Worm (Caenorhabditis elegans) whole organism, L2 larva: Measurements from ENCODE around the gene prx-1.
A peak's percentile ranks its signal among the peaks of the same experiment; 100 is the strongest.

ENCODE experiments used
- C34F6.9 ChIP-seq: fragments of 150-350 bp; optimal IDR thresholded peaks from 2 replicates; lab custom pipeline; 2014; ENCODE audit warnings: missing biosample characterization, missing genetic modification characterization
- F13H6.1 ChIP-seq: sonication (generic microtip); optimal IDR thresholded peaks from 2 replicates; lab custom pipeline; 2016; ENCODE audit warnings: missing genetic modification characterization, missing compliant biosample characterization
- ZK546.5 ChIP-seq: sonication (generic microtip); optimal IDR thresholded peaks from 2 replicates; lab custom pipeline; 2017; ENCODE audit warnings: missing biosample characterization, missing genetic modification characterization
- alr-1 ChIP-seq: fragments of 150-350 bp; optimal IDR thresholded peaks from 2 replicates; lab custom pipeline; 2014; ENCODE audit warnings: missing biosample characterization, missing genetic modification characterization
- aly-2 ChIP-seq: fragments of 150-350 bp; optimal IDR thresholded peaks from 2 replicates; lab custom pipeline; 2014; ENCODE audit warnings: missing biosample characterization, missing genetic modification characterization
- blmp-1 ChIP-seq: sonication (generic microtip); optimal IDR thresholded peaks from 2 replicates; lab custom pipeline; 2017; ENCODE audit warnings: missing genetic modification characterization, mild to moderate bottlenecking, missing compliant biosample characterization, antibody characterized with exemption, moderate library complexity; ENCODE audit not compliant: insufficient read depth
- ceh-82 ChIP-seq: fragments of 150-350 bp; optimal IDR thresholded peaks from 2 replicates; lab custom pipeline; 2014; ENCODE audit warnings: missing biosample characterization, missing genetic modification characterization
- crh-2 ChIP-seq: sonication (generic microtip); optimal IDR thresholded peaks from 2 replicates; lab custom pipeline; 2017; ENCODE audit warnings: missing biosample characterization, missing genetic modification characterization
- egl-27 ChIP-seq: sonication (generic microtip); optimal IDR thresholded peaks from 3 replicates; lab custom pipeline; 2017; ENCODE audit warnings: missing biosample characterization, missing genetic modification reagents, missing genetic modification characterization
- elt-1 ChIP-seq: fragments of 150-350 bp; optimal IDR thresholded peaks from 2 replicates; lab custom pipeline; 2014; ENCODE audit warnings: missing biosample characterization, missing genetic modification characterization
- elt-3 ChIP-seq: sonication (generic microtip); optimal IDR thresholded peaks from 2 replicates; lab custom pipeline; 2017; ENCODE audit warnings: missing biosample characterization, missing genetic modification characterization
- fos-1 ChIP-seq: fragments of 150-350 bp; optimal IDR thresholded peaks from 2 replicates; lab custom pipeline; 2014; ENCODE audit warnings: missing biosample characterization, missing genetic modification characterization
- gmeb-1 ChIP-seq: fragments of 150-350 bp; optimal IDR thresholded peaks from 2 replicates; lab custom pipeline; 2014; ENCODE audit warnings: missing biosample characterization, missing genetic modification characterization
- lin-39 ChIP-seq: fragments of 150-350 bp; optimal IDR thresholded peaks from 2 replicates; lab custom pipeline; 2014; ENCODE audit warnings: missing biosample characterization, missing genetic modification reagents, missing genetic modification characterization
- lsy-2 ChIP-seq, 2 experiments: fragments of 150-350 bp in 1 of 2; sonication (generic microtip) in 1 of 2; optimal IDR thresholded peaks; 2 replicates each; lab custom pipeline; 2014 to 2017; ENCODE audit warnings: missing biosample characterization in 2 of 2, missing genetic modification characterization in 2 of 2
- mbf-1 ChIP-seq: sonication (generic microtip); optimal IDR thresholded peaks from 2 replicates; lab custom pipeline; 2017; ENCODE audit warnings: missing biosample characterization, missing genetic modification characterization
- nhr-10 ChIP-seq: sonication (generic microtip); optimal IDR thresholded peaks from 2 replicates; lab custom pipeline; 2017; ENCODE audit warnings: missing biosample characterization, missing genetic modification characterization
- nhr-11 ChIP-seq: fragments of 150-350 bp; optimal IDR thresholded peaks from 2 replicates; lab custom pipeline; 2014; ENCODE audit warnings: missing biosample characterization, missing genetic modification characterization
- nhr-129 ChIP-seq: fragments of 150-350 bp; optimal IDR thresholded peaks from 2 replicates; lab custom pipeline; 2014; ENCODE audit warnings: missing biosample characterization, missing genetic modification characterization
- nhr-237 ChIP-seq: fragments of 150-350 bp; optimal IDR thresholded peaks from 2 replicates; lab custom pipeline; 2014; ENCODE audit warnings: missing biosample characterization, missing genetic modification characterization
- nhr-25 ChIP-seq: fragments of 150-350 bp; sonication (generic microtip); optimal IDR thresholded peaks from 3 replicates; lab custom pipeline; 2014; ENCODE audit warnings: missing biosample characterization, missing genetic modification characterization
- nhr-6 ChIP-seq: fragments of 150-350 bp; optimal IDR thresholded peaks from 2 replicates; lab custom pipeline; 2014; ENCODE audit warnings: missing biosample characterization, missing genetic modification characterization
- nhr-77 ChIP-seq: fragments of 150-350 bp; optimal IDR thresholded peaks from 2 replicates; lab custom pipeline; 2014; ENCODE audit warnings: missing biosample characterization, missing genetic modification characterization
- sem-4 ChIP-seq: fragments of 150-350 bp; optimal IDR thresholded peaks from 2 replicates; lab custom pipeline; 2014; ENCODE audit warnings: missing biosample characterization, missing genetic modification reagents, missing genetic modification characterization
- sma-3 ChIP-seq: sonication (generic microtip); optimal IDR thresholded peaks from 2 replicates; lab custom pipeline; 2016; ENCODE audit warnings: missing genetic modification reagents, missing genetic modification characterization, missing compliant biosample characterization
- sma-9 ChIP-seq, 2 experiments: fragments of 150-350 bp in 1 of 2; sonication (generic microtip) in 1 of 2; optimal IDR thresholded peaks; 2 replicates each; lab custom pipeline; 2014 to 2016; ENCODE audit warnings: missing genetic modification characterization in 2 of 2, mild to moderate bottlenecking in 1 of 2, missing biosample characterization in 1 of 2, missing compliant biosample characterization in 1 of 2, missing genetic modification reagents in 1 of 2, moderate library complexity in 1 of 2
- unc-39 ChIP-seq: fragments of 150-350 bp; optimal IDR thresholded peaks from 2 replicates; lab custom pipeline; 2014; ENCODE audit warnings: missing biosample characterization, missing genetic modification characterization
- unc-55 ChIP-seq: fragments of 150-350 bp; sonication (generic microtip); optimal IDR thresholded peaks from 3 replicates; lab custom pipeline; 2014; ENCODE audit warnings: missing biosample characterization, missing genetic modification reagents, missing genetic modification characterization
- unc-62 ChIP-seq: fragments of 150-350 bp; optimal IDR thresholded peaks from 2 replicates; lab custom pipeline; 2014; ENCODE audit warnings: missing biosample characterization, missing genetic modification reagents, missing genetic modification characterization
- zag-1 ChIP-seq: fragments of 150-350 bp; optimal IDR thresholded peaks from 2 replicates; lab custom pipeline; 2014; ENCODE audit warnings: missing biosample characterization, missing genetic modification characterization
- ztf-4 ChIP-seq: fragments of 150-350 bp; optimal IDR thresholded peaks from 2 replicates; lab custom pipeline; 2014; ENCODE audit warnings: missing biosample characterization, missing genetic modification characterization

The prx-1 gene

ce11 chrX:14313627-14314026 is at the start of gene prx-1:
prx-1 (plus strand) TSS chrX:14313927.
- TF ChIP-seq lsy-2 (tag; optimal IDR thresholded peaks at IDR 0.05; lab: Kevin White, UChicago): no peak
- peak; percentile 32 for TF ChIP-seq fos-1 (tag; lab: Kevin White, UChicago)
- no peak for TF ChIP-seq ceh-82 (tag; lab: Kevin White, UChicago)
- TF ChIP-seq blmp-1 (tag; lab: Kevin White, UChicago): no peak
- TF ChIP-seq nhr-77 (tag; lab: Kevin White, UChicago): no peak
- no peak for TF ChIP-seq ZK546.5 (tag; lab: Kevin White, UChicago)
- TF ChIP-seq sma-3: no peak
- peak; percentile 4 for TF ChIP-seq crh-2 (tag; lab: Kevin White, UChicago)
- no peak for TF ChIP-seq egl-27 (tag; lab: Kevin White, UChicago)
- TF ChIP-seq zag-1 (tag; lab: Kevin White, UChicago): no peak

DNA sequence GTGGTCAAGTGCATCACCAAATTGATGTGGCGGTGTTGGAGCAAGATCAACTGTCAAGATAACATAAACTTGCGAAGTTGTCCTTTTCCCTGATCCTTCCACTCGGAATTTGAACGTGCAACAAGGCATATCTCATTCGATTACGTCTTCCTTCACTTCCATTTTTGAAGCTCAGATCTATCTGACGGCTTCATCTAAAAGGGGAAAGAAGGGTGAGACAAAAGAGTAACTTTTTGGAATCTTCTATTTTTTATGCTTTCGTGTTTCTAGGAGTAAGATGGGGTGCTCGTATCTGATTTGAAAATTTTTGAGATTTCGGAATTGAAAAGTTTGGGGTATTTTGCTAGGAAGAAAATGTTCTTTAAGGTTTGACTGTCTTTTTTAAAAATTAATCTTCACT is 46.6 kb upstream of the prx-1 start:
- TF ChIP-seq ceh-82 (tag; lab: Kevin White, UChicago) (no peak), elt-1 (tag; lab: Kevin White, UChicago) (peak; percentile 29), alr-1 (tag; lab: Kevin White, UChicago) (no peak)
- TF ChIP-seq, all 48 proteins: peak for 1

DNA sequence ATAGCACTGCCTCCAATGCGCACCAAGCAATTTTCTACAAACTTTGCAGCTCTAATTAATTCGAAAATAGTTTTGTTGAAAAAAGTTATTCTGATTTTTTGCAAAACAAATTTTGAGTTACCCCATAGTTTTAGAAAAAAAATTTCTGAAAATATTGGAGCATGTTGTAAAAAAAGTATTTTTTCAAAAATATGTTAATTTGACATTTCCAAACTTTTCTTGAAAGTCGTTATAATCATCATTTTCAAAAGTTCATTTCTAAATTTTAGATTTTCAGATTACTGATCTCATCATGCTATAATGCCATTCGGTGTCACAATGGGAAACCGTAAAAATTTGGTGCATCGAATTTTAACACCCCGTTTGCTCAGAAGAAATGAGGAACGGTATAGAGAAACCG is 45.9 kb upstream of the prx-1 start, which contains the start of gene del-1:
del-1 (plus strand) TSS at position 301 of the 400 bp plus-strand sequence.
- no peak for TF ChIP-seq sma-9 (GFP tag; optimal IDR thresholded peaks at IDR 0.05; lab: Kevin White, UChicago)
- no peak for TF ChIP-seq sma-9 (tag; optimal IDR thresholded peaks at IDR 0.05; lab: Kevin White, UChicago)
- TF ChIP-seq nhr-77 (tag; lab: Kevin White, UChicago): no peak
- no peak for TF ChIP-seq sem-4 (tag; lab: Kevin White, UChicago)
- no peak for TF ChIP-seq C34F6.9 (tag; lab: Kevin White, UChicago)
- TF ChIP-seq fos-1 (tag; lab: Kevin White, UChicago): no peak
- TF ChIP-seq lsy-2 (tag; optimal IDR thresholded peaks at IDR 0.05; lab: Kevin White, UChicago): no peak
- TF ChIP-seq zag-1 (tag; lab: Kevin White, UChicago): no peak
- no peak for TF ChIP-seq nhr-11
- no peak for TF ChIP-seq nhr-25 (tag; lab: Kevin White, UChicago)
- TF ChIP-seq ztf-4 (tag; lab: Kevin White, UChicago): no peak
- TF ChIP-seq unc-62 (GFP tag; lab: Kevin White, UChicago): no peak

DNA sequence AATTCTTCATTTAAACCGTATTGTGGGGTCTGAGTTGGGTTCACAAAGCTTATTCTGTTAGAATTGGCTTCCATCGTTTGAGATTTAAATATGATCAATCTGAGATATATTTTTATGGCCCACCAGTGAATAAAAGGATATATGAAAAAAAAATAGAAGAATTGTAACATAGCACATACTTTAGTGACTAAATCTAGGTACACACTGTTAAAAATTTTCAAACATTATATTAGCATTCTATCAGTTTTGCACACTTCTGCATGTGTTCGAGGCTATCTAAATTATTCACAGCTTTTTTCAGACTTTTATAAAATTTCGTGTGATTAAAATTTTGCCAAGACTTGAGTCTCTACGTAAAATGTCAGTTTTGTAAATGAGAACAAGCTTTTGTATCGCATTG is 32.2 kb upstream of the prx-1 start, which contains the start of gene E02H4.2:
E02H4.2 (minus strand) TSS at position 101 of the 400 bp plus-strand sequence.
- TF ChIP-seq elt-3 (tag; lab: Kevin White, UChicago) (no peak), sem-4 (tag; lab: Kevin White, UChicago) (no peak), nhr-10 (tag; lab: Kevin White, UChicago) (no peak), mbf-1 (no peak)

DNA sequence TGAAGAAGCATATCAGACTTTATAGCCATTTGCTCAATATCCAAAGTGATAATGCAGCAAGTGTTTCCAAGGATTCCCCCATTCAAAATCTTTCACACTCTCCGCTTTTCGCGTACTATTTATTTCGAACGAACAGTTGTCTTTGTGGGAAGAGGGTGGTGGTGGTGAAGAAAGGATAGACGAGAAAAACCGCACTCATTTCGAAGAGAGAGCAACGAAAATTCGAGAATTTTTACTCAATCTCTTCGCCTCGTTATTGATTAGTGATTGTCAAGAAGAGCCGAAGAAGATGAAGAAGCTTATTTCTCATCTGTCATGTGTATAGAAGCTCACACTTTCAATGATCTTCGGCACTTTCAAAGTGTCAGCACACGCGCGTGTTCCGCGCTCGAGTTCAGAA is 25.8 kb upstream of the prx-1 start:
- TF ChIP-seq nhr-129: peak; percentile 50
- TF ChIP-seq sma-9 (GFP tag; optimal IDR thresholded peaks at IDR 0.05; lab: Kevin White, UChicago): peak; percentile 75
- no peak for TF ChIP-seq sma-9 (tag; optimal IDR thresholded peaks at IDR 0.05; lab: Kevin White, UChicago)
- no peak for TF ChIP-seq unc-39 (tag; lab: Kevin White, UChicago)
- peak; percentile 87 for TF ChIP-seq F13H6.1 (tag; lab: Kevin White, UChicago)
- no peak for TF ChIP-seq nhr-11
- peak; percentile 22 for TF ChIP-seq crh-2 (tag; lab: Kevin White, UChicago)
- peak in 1 of 2 experiments; percentile 51 for TF ChIP-seq lsy-2 (tag; optimal IDR thresholded peaks at IDR 0.05; lab: Kevin White, UChicago)
- no peak for TF ChIP-seq nhr-237
- no peak for TF ChIP-seq sma-3
- peak; percentile 30 for TF ChIP-seq C34F6.9 (tag; lab: Kevin White, UChicago)

ce11 chrX:14289993-14290392 is 23.7 kb upstream of the prx-1 start:
- TF ChIP-seq lin-39 (tag; lab: Kevin White, UChicago): no peak
- TF ChIP-seq gmeb-1 (tag; lab: Kevin White, UChicago): no peak
- no peak for TF ChIP-seq aly-2

DNA sequence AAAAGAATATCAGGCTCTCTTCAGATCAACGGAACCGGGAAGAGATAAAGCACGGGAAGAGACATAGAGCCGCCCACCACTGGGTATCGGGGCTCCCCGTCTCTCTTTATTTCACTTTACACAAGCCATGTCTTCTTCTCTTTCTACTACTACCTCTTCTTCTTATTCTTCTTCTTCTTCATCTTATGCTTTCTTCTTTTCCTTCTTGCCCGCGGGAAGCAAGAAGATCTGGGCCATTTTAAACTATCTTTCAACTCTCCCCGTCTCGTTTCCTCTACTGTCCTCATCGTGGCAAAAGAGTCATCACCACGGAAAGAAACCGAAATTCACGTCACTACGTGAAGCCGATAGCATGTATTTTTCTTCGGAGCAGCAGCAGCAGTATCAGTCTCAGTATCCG is 21.1 kb upstream of the prx-1 start:
- no peak for TF ChIP-seq blmp-1 (tag; lab: Kevin White, UChicago)
- TF ChIP-seq sma-9 (GFP tag; optimal IDR thresholded peaks at IDR 0.05; lab: Kevin White, UChicago): peak; percentile 65
- no peak for TF ChIP-seq sma-9 (tag; optimal IDR thresholded peaks at IDR 0.05; lab: Kevin White, UChicago)
- TF ChIP-seq nhr-129: peak; percentile 47
- peak; percentile 15 for TF ChIP-seq sem-4 (tag; lab: Kevin White, UChicago)
- TF ChIP-seq ztf-4 (tag; lab: Kevin White, UChicago): peak; percentile 18
- TF ChIP-seq F13H6.1 (tag; lab: Kevin White, UChicago): peak; percentile 77
- no peak for TF ChIP-seq nhr-11
- no peak for TF ChIP-seq nhr-6 (tag; lab: Kevin White, UChicago)
- TF ChIP-seq unc-55 (GFP tag; lab: Kevin White, UChicago): no peak
- TF ChIP-seq lsy-2 (tag; optimal IDR thresholded peaks at IDR 0.05; lab: Kevin White, UChicago): peak in 1 of 2 experiments; percentile 9
- no peak for TF ChIP-seq sma-3
- no peak for TF ChIP-seq mbf-1
